Fruit fly (Drosophila melanogaster) whole organism, embryonic: ENCODE data around the gene CG4465.
A peak's percentile ranks its signal among the peaks of the same experiment; 100 is the strongest.

Source experiments
- ATbp ChIP-seq: fragments of 200-800 bp; sonication (Bioruptor generic); optimal IDR thresholded peaks from 2 replicates; lab custom pipeline; 2017; ENCODE audit warnings: missing biosample characterization, mild to moderate bottlenecking, missing genetic modification characterization, missing genetic modification reagents
- Antp ChIP-seq: fragments of 200-800 bp; sonication (Bioruptor generic); optimal IDR thresholded peaks from 3 replicates; lab custom pipeline; 2016; ENCODE audit warnings: missing biosample characterization, missing genetic modification characterization
- Blimp-1 ChIP-seq: fragments of 200-800 bp; sonication (Bioruptor generic); optimal IDR thresholded peaks from 3 replicates; lab custom pipeline; 2018; ENCODE audit warnings: missing biosample characterization, missing genetic modification characterization, mild to moderate bottlenecking, moderate library complexity, missing genetic modification reagents
- CG10147 ChIP-seq: fragments of 200-800 bp; sonication (Bioruptor generic); optimal IDR thresholded peaks from 2 replicates; lab custom pipeline; 2019; ENCODE audit warnings: missing biosample characterization, mild to moderate bottlenecking, missing genetic modification characterization, moderate library complexity
- CG10209 ChIP-seq: fragments of 200-800 bp; sonication (Bioruptor generic); optimal IDR thresholded peaks from 3 replicates; lab custom pipeline; 2017; ENCODE audit warnings: missing biosample characterization, mild to moderate bottlenecking, missing genetic modification characterization, missing genetic modification reagents
- CG1024 ChIP-seq: fragments of 200-800 bp; sonication (Bioruptor generic); IDR thresholded peaks from 2 replicates; pipeline ENCODE4 v1.3.6; 2022; ENCODE audit warnings: missing biosample characterization, missing genetic modification characterization
- CG10431 ChIP-seq: fragments of 200-800 bp; sonication (Bioruptor generic); optimal IDR thresholded peaks from 3 replicates; lab custom pipeline; 2018; ENCODE audit warnings: missing biosample characterization, mild to moderate bottlenecking, missing genetic modification characterization
- CG10543 ChIP-seq: fragments of 200-800 bp; sonication (Bioruptor generic); optimal IDR thresholded peaks from 3 replicates; lab custom pipeline; 2017; ENCODE audit warnings: missing biosample characterization, mild to moderate bottlenecking, missing genetic modification characterization, moderate library complexity
- CG17328 ChIP-seq: fragments of 200-800 bp; sonication (Bioruptor generic); IDR thresholded peaks from 2 replicates; pipeline ENCODE4 v1.3.6; 2022; ENCODE audit warnings: missing biosample characterization, missing genetic modification characterization
- CG17359 ChIP-seq: fragments of 200-800 bp; sonication (Bioruptor generic); optimal IDR thresholded peaks from 3 replicates; lab custom pipeline; 2018; ENCODE audit warnings: missing biosample characterization, mild to moderate bottlenecking, missing genetic modification characterization, moderate library complexity
- CG18262 ChIP-seq: fragments of 200-800 bp; optimal IDR thresholded peaks from 3 replicates; lab custom pipeline; 2019; ENCODE audit warnings: missing biosample characterization, mild to moderate bottlenecking, missing genetic modification characterization, moderate library complexity
- CG2129 ChIP-seq: fragments of 200-800 bp; sonication (Bioruptor generic); IDR thresholded peaks from 2 replicates; pipeline ENCODE4 v1.3.6; 2022; ENCODE audit warnings: missing biosample characterization, missing genetic modification characterization; ENCODE audit not compliant: partially characterized antibody
- CG2678 ChIP-seq: fragments of 200-800 bp; sonication (Bioruptor generic); optimal IDR thresholded peaks from 3 replicates; lab custom pipeline; 2019; ENCODE audit warnings: missing biosample characterization, mild to moderate bottlenecking, missing genetic modification characterization, moderate library complexity
- CG3407 ChIP-seq: fragments of 200-800 bp; sonication (Bioruptor generic); optimal IDR thresholded peaks from 2 replicates; lab custom pipeline; 2018; ENCODE audit warnings: missing biosample characterization, mild to moderate bottlenecking, missing genetic modification characterization
- CG34224 ChIP-seq: fragments of 200-800 bp; sonication (Bioruptor generic); IDR thresholded peaks from 3 replicates; pipeline ENCODE4 v1.3.6; 2022; ENCODE audit warnings: missing biosample characterization, missing genetic modification characterization; ENCODE audit not compliant: partially characterized antibody
- CG4730 ChIP-seq: fragments of 200-800 bp; sonication (Bioruptor generic); IDR thresholded peaks from 2 replicates; pipeline ENCODE4 v1.3.6; 2022; ENCODE audit warnings: missing biosample characterization, missing genetic modification characterization
- CG4820 ChIP-seq: fragments of 200-800 bp; sonication (Bioruptor generic); optimal IDR thresholded peaks from 3 replicates; lab custom pipeline; 2016; ENCODE audit warnings: missing biosample characterization, missing genetic modification characterization
- CG6813 ChIP-seq: fragments of 200-800 bp; sonication (Bioruptor generic); optimal IDR thresholded peaks from 2 replicates; lab custom pipeline; 2017; ENCODE audit warnings: missing biosample characterization, missing genetic modification characterization, mild to moderate bottlenecking, moderate library complexity, missing genetic modification reagents
- CG7786 ChIP-seq: fragments of 200-800 bp; sonication (Bioruptor generic); optimal IDR thresholded peaks from 2 replicates; lab custom pipeline; 2016; ENCODE audit warnings: missing biosample characterization, missing genetic modification characterization
- CG7928 ChIP-seq: fragments of 200-800 bp; sonication (Bioruptor generic); optimal IDR thresholded peaks from 2 replicates; lab custom pipeline; 2017; ENCODE audit warnings: missing biosample characterization, mild to moderate bottlenecking, missing genetic modification characterization
- CG8089 ChIP-seq: fragments of 200-800 bp; sonication (Bioruptor generic); optimal IDR thresholded peaks from 3 replicates; lab custom pipeline; 2016; ENCODE audit warnings: missing biosample characterization, missing genetic modification characterization
- CG8924 ChIP-seq: fragments of 200-800 bp; optimal IDR thresholded peaks from 3 replicates; lab custom pipeline; 2019; ENCODE audit warnings: missing biosample characterization, mild to moderate bottlenecking, missing genetic modification characterization, moderate library complexity
- CG9727 ChIP-seq: fragments of 200-800 bp; sonication (Bioruptor generic); optimal IDR thresholded peaks from 3 replicates; lab custom pipeline; 2017; ENCODE audit warnings: missing biosample characterization, mild to moderate bottlenecking, missing genetic modification characterization
- Elba2 ChIP-seq: fragments of 200-800 bp; sonication (Bioruptor generic); optimal IDR thresholded peaks from 3 replicates; lab custom pipeline; 2016; ENCODE audit warnings: missing biosample characterization, missing genetic modification characterization
- GATAe ChIP-seq: fragments of 200-800 bp; sonication (Bioruptor generic); conservative IDR thresholded peaks from 2 replicates; pipeline ENCODE4 v1.3.6; 2022; ENCODE audit warnings: missing biosample characterization, missing genetic modification characterization
- Hey ChIP-seq: fragments of 200-800 bp; sonication (Bioruptor generic); optimal IDR thresholded peaks from 3 replicates; lab custom pipeline; 2018; ENCODE audit warnings: missing biosample characterization, mild to moderate bottlenecking, missing genetic modification characterization
- Hmr ChIP-seq: fragments of 200-800 bp; sonication (Bioruptor generic); optimal IDR thresholded peaks from 3 replicates; lab custom pipeline; 2017; ENCODE audit warnings: mild to moderate bottlenecking, missing biosample characterization, missing genetic modification reagents, missing genetic modification characterization
- Meics ChIP-seq: fragments of 200-800 bp; sonication (Bioruptor generic); optimal IDR thresholded peaks from 2 replicates; lab custom pipeline; 2017; ENCODE audit warnings: missing biosample characterization, mild to moderate bottlenecking, missing genetic modification characterization
- Ptx1 ChIP-seq: fragments of 200-800 bp; sonication (Bioruptor generic); IDR thresholded peaks from 2 replicates; pipeline ENCODE4 v1.3.6; 2022; ENCODE audit warnings: missing biosample characterization, missing genetic modification characterization
- Spps ChIP-seq: fragments of 200-800 bp; sonication (Bioruptor generic); optimal IDR thresholded peaks from 2 replicates; lab custom pipeline; 2018; ENCODE audit warnings: missing biosample characterization, mild to moderate bottlenecking, missing genetic modification characterization
- Tbp ChIP-seq: fragments of >200 bp; optimal IDR thresholded peaks from 2 replicates; lab custom pipeline; 2018; ENCODE audit warnings: missing biosample characterization, missing genetic modification characterization
- az2 ChIP-seq: fragments of 200-800 bp; sonication (Bioruptor generic); optimal IDR thresholded peaks from 3 replicates; lab custom pipeline; 2016; ENCODE audit warnings: missing biosample characterization, missing genetic modification characterization
- bowl ChIP-seq: fragments of 200-800 bp; sonication (Bioruptor generic); IDR thresholded peaks from 2 replicates; pipeline ENCODE4 v1.3.6; 2022; ENCODE audit warnings: missing biosample characterization, missing genetic modification characterization
- dysf ChIP-seq: fragments of 200-800 bp; sonication (Bioruptor generic); IDR thresholded peaks from 3 replicates; pipeline ENCODE4 v1.3.6; 2022; ENCODE audit warnings: missing biosample characterization, missing genetic modification characterization
- ems ChIP-seq: fragments of 200-800 bp; sonication (Bioruptor generic); optimal IDR thresholded peaks from 3 replicates; lab custom pipeline; 2016; ENCODE audit warnings: missing biosample characterization, missing genetic modification characterization
- fu2 ChIP-seq: fragments of 200-800 bp; sonication (Bioruptor generic); optimal IDR thresholded peaks from 2 replicates; lab custom pipeline; 2016; ENCODE audit warnings: missing biosample characterization, missing genetic modification characterization
- hb ChIP-seq: fragments of 200-800 bp; sonication (Bioruptor generic); IDR thresholded peaks from 3 replicates; pipeline ENCODE4 v1.3.6; 2022; ENCODE audit warnings: missing biosample characterization, missing genetic modification characterization; ENCODE audit not compliant: partially characterized antibody
- jigr1 ChIP-seq: fragments of 200-800 bp; sonication (Bioruptor generic); IDR thresholded peaks from 3 replicates; pipeline ENCODE4 v1.3.6; 2022; ENCODE audit warnings: missing biosample characterization, missing genetic modification characterization
- ken ChIP-seq: fragments of 200-800 bp; sonication (Bioruptor generic); IDR thresholded peaks from 3 replicates; pipeline ENCODE4 v1.3.6; 2022; ENCODE audit warnings: missing biosample characterization, missing genetic modification characterization
- luna ChIP-seq: fragments of 200-800 bp; sonication (Bioruptor generic); optimal IDR thresholded peaks from 2 replicates; lab custom pipeline; 2016; ENCODE audit warnings: missing biosample characterization, missing genetic modification characterization
- row ChIP-seq: fragments of 200-800 bp; sonication (Bioruptor generic); IDR thresholded peaks from 3 replicates; pipeline ENCODE4 v1.3.6; 2022; ENCODE audit warnings: missing biosample characterization, missing genetic modification characterization
- sens-2 ChIP-seq: fragments of 200-800 bp; sonication (Bioruptor generic); IDR thresholded peaks from 2 replicates; pipeline ENCODE4 v1.3.6; 2022; ENCODE audit warnings: missing biosample characterization, missing genetic modification characterization
- sr ChIP-seq: fragments of 200-800 bp; sonication (Bioruptor generic); IDR thresholded peaks from 3 replicates; pipeline ENCODE4 v1.3.6; 2022; ENCODE audit warnings: missing biosample characterization, missing genetic modification characterization
- tin ChIP-seq: fragments of 200-800 bp; sonication (Bioruptor generic); optimal IDR thresholded peaks from 3 replicates; lab custom pipeline; 2016; ENCODE audit warnings: missing biosample characterization, missing genetic modification characterization
- tll ChIP-seq, 2 experiments: fragments of 200-800 bp in 1 of 2; fragments of >200 bp in 1 of 2; sonication (Bioruptor generic) in 1 of 2; optimal IDR thresholded peaks; 2 replicates each; lab custom pipeline; 2017 to 2019; ENCODE audit warnings: missing biosample characterization in 2 of 2, missing genetic modification characterization in 2 of 2, mild to moderate bottlenecking in 1 of 2, moderate library complexity in 1 of 2
- toy ChIP-seq: fragments of 200-800 bp; sonication (Bioruptor generic); IDR thresholded peaks from 2 replicates; pipeline ENCODE4 v1.3.6; 2022; ENCODE audit warnings: missing biosample characterization, missing genetic modification characterization
- tx ChIP-seq: fragments of 200-800 bp; sonication (Bioruptor generic); optimal IDR thresholded peaks from 2 replicates; lab custom pipeline; 2016; ENCODE audit warnings: missing biosample characterization, missing genetic modification characterization
- unc-4 ChIP-seq: fragments of 200-800 bp; sonication (Bioruptor generic); IDR thresholded peaks from 2 replicates; pipeline ENCODE4 v1.3.6; 2022; ENCODE audit warnings: missing biosample characterization, missing genetic modification characterization; ENCODE audit not compliant: partially characterized antibody
- z ChIP-seq: fragments of 200-800 bp; sonication (Bioruptor generic); IDR thresholded peaks from 3 replicates; pipeline ENCODE4 v1.3.6; 2022; ENCODE audit warnings: missing biosample characterization, missing genetic modification characterization
- zfh2 ChIP-seq: fragments of 200-800 bp; sonication (Bioruptor generic); optimal IDR thresholded peaks from 2 replicates; lab custom pipeline; 2016; ENCODE audit warnings: missing biosample characterization, missing genetic modification characterization

Gene CG4465

dm6 chr3R:19908863-19909343 lies 8.7 kb downstream of the CG4465 start (continued):
- peak; percentile 64 for TF ChIP-seq fu2
- peak; percentile 82 for TF ChIP-seq tx (GFP tag; lab: Kevin White, UChicago)
- TF ChIP-seq unc-4 (GFP tag; lab: Robert Waterston, UW) = no peak
- 0 out of 2 replicates have a peak, but pooled peaks have one; percentile 20 for TF ChIP-seq bowl (GFP tag; lab: Robert Waterston, UW)
- TF ChIP-seq Ptx1 (GFP tag; lab: Robert Waterston, UW) = peak; percentile 91
- peak; percentile 77 for TF ChIP-seq CG4730
- TF ChIP-seq CG34224 = no peak
- TF ChIP-seq tin (GFP tag; lab: Kevin White, UChicago) = peak; percentile 78
- no peak for TF ChIP-seq CG10543 (GFP tag; lab: Kevin White, UChicago)
- peak; percentile 82 for TF ChIP-seq ATbp (GFP tag; lab: Kevin White, UChicago)
- peak; percentile 81 for TF ChIP-seq CG8089 (GFP tag; lab: Kevin White, UChicago)
- TF ChIP-seq GATAe (GFP tag; lab: Robert Waterston, UW) = peak; percentile 38; the same call in 1 of the 2 replicates
- peak; percentile 77 for TF ChIP-seq CG7786 (GFP tag; lab: Kevin White, UChicago)
- no peak for TF ChIP-seq CG7928 (GFP tag; lab: Kevin White, UChicago)
- peak; percentile 44; the same call in 1 of the 3 replicates for TF ChIP-seq jigr1 (GFP tag; lab: Robert Waterston, UW)
- TF ChIP-seq Blimp-1 (GFP tag; lab: Kevin White, UChicago) = peak; percentile 75
- TF ChIP-seq CG10209 (GFP tag; lab: Kevin White, UChicago) = peak; percentile 83
- TF ChIP-seq tll (GFP tag; optimal IDR thresholded peaks at IDR 0.05; lab: Kevin White, UChicago) = no peak
- TF ChIP-seq CG4820 = peak; percentile 73
- TF ChIP-seq sr = peak; percentile 43; the same call in 2 of the 3 replicates
- TF ChIP-seq dysf (GFP tag; lab: Robert Waterston, UW) = peak; percentile 90
- TF ChIP-seq CG17359 = peak; percentile 84
- TF ChIP-seq row (GFP tag; lab: Robert Waterston, UW) = peak; percentile 88
- no peak for TF ChIP-seq CG2129 (GFP tag; lab: Robert Waterston, UW)
- peak; percentile 89 for TF ChIP-seq Antp (GFP tag; lab: Kevin White, UChicago)
- TF ChIP-seq CG8924 (tag; lab: Kevin White, UChicago) = peak; percentile 84
- TF ChIP-seq CG3407 (GFP tag; lab: Kevin White, UChicago) = peak; percentile 63
- peak; percentile 91 for TF ChIP-seq CG17328 (GFP tag; lab: Robert Waterston, UW)
- TF ChIP-seq CG9727 (GFP tag; lab: Kevin White, UChicago) = peak; percentile 62
- peak; percentile 68; the same call in 1 of the 2 replicates for TF ChIP-seq CG1024 (GFP tag; lab: Robert Waterston, UW)
- TF ChIP-seq hb (GFP tag; lab: Robert Waterston, UW) = no peak
- peak; percentile 27; the same call in 1 of the 2 replicates for TF ChIP-seq sens-2
- TF ChIP-seq zfh2 (GFP tag; lab: Kevin White, UChicago) = peak; percentile 82
- TF ChIP-seq Spps (tag; lab: Kevin White, UChicago) = peak; percentile 36
- TF ChIP-seq Tbp = no peak
- peak; percentile 51 for TF ChIP-seq luna (GFP tag; lab: Kevin White, UChicago)
- peak; percentile 87 for TF ChIP-seq ken (GFP tag; lab: Robert Waterston, UW)
- TF ChIP-seq CG10147 = peak; percentile 61
- peak; percentile 84 for TF ChIP-seq CG2678 (tag; lab: Kevin White, UChicago)
- TF ChIP-seq CG18262 = peak; percentile 62
- TF ChIP-seq Hmr (GFP tag; lab: Kevin White, UChicago) = peak; percentile 80
- peak; percentile 83 for TF ChIP-seq CG6813 (GFP tag; lab: Kevin White, UChicago)
- peak; percentile 89 for TF ChIP-seq az2
- no peak for TF ChIP-seq Elba2 (GFP tag; lab: Kevin White, UChicago)
- TF ChIP-seq CG10431 (GFP tag; lab: Kevin White, UChicago) = no peak
- peak; percentile 85 for TF ChIP-seq Meics (GFP tag; lab: Kevin White, UChicago)
- TF ChIP-seq toy (GFP tag; lab: Robert Waterston, UW) = no peak
- TF ChIP-seq ems (GFP tag; lab: Kevin White, UChicago) = peak; percentile 76
- peak; percentile 17 for TF ChIP-seq Hey
- no peak; the same call in 2 of the 3 replicates for TF ChIP-seq z (GFP tag; lab: Robert Waterston, UW)
